Worm (Caenorhabditis elegans): ENCODE measurements around the gene bud-13.

bud-13 gene

ce11 chrIII:8922061-8922460 lies 45.5 kb downstream of the bud-13 start (continued):
- no peak for TF ChIP-seq madf-5 (GFP tag; IDR thresholded peaks at IDR 0.05)
- TF ChIP-seq ceh-44 (GFP tag; IDR thresholded peaks at IDR 0.05) = no peak
- no peak for TF ChIP-seq tra-1 (GFP tag; IDR thresholded peaks at IDR 0.05)
- TF ChIP-seq ztf-7 (tag; optimal IDR thresholded peaks at IDR 0.05) = no peak
- TF ChIP-seq nhr-41 (GFP tag; IDR thresholded peaks at IDR 0.05) = no peak
- no peak for TF ChIP-seq mxl-2 (GFP tag; conservative IDR thresholded peaks at IDR 0.05)
- TF ChIP-seq mep-1 (tag; optimal IDR thresholded peaks at IDR 0.05) = no peak
- TF ChIP-seq hlh-11 (tag; optimal IDR thresholded peaks at IDR 0.05) = no peak

ce11 chrIII:8919784-8920183 lies 47.7 kb downstream of the bud-13 start, which contains the start of gene ZK637.15:
Gene ZK637.15 (plus strand): TSS chrIII:8920084.
- TF ChIP-seq mxl-3 (GFP tag; optimal IDR thresholded peaks at IDR 0.05) (no peak), nhr-76 (tag; optimal IDR thresholded peaks at IDR 0.05) (no peak), lin-38 (GFP tag; IDR thresholded peaks at IDR 0.05) (no peak), nhr-28 (tag; optimal IDR thresholded peaks at IDR 0.05) (no peak), nhr-111 (GFP tag; optimal IDR thresholded peaks at IDR 0.05) (no peak), Y48G9A.11 (GFP tag; IDR thresholded peaks at IDR 0.05) (no peak), F37D6.2 (tag; optimal IDR thresholded peaks at IDR 0.05) (no peak), pqm-1 (tag; optimal IDR thresholded peaks at IDR 0.05) (no peak), ceh-28 (tag; optimal IDR thresholded peaks at IDR 0.05) (no peak), cey-2 (tag; optimal IDR thresholded peaks at IDR 0.05; ENCODE audit: borderline replicate concordance, insufficient read depth) (no peak), ZK546.5 (tag; optimal IDR thresholded peaks at IDR 0.05) (no peak)

- TF ChIP-seq ceh-32 (tag; optimal IDR thresholded peaks at IDR 0.05; ENCODE audit: poor library complexity) (no peak), lin-29 (GFP tag; IDR thresholded peaks at IDR 0.05) (no peak), arid-1 (GFP tag; conservative IDR thresholded peaks at IDR 0.05) (no peak), lir-3 (tag; optimal IDR thresholded peaks at IDR 0.05) (no peak), unc-130 (GFP tag; optimal IDR thresholded peaks at IDR 0.05) (no peak), lin-39 (tag; optimal IDR thresholded peaks at IDR 0.05) (no peak), nhr-77 (tag; optimal IDR thresholded peaks at IDR 0.05) (no peak), nhr-10 (tag; optimal IDR thresholded peaks at IDR 0.05) (no peak), fos-1 (tag; optimal IDR thresholded peaks at IDR 0.05) (no peak), lim-7 (GFP tag; IDR thresholded peaks at IDR 0.05) (no peak), Y105C5A.15 (GFP tag; IDR thresholded peaks at IDR 0.05) (no peak), nhr-48 (tag; optimal IDR thresholded peaks at IDR 0.05) (no peak), gei-8 (GFP tag; optimal IDR thresholded peaks at IDR 0.05) (no peak), cey-2 (tag; optimal IDR thresholded peaks at IDR 0.05; ENCODE audit: borderline replicate concordance, insufficient read depth) (no peak), jun-1 (tag; optimal IDR thresholded peaks at IDR 0.05) (no peak), dmd-6 (GFP tag; IDR thresholded peaks at IDR 0.05) (no peak), ztf-11 (tag; optimal IDR thresholded peaks at IDR 0.05) (no peak), nhr-25 (tag; optimal IDR thresholded peaks at IDR 0.05; ENCODE audit: borderline replicate concordance, insufficient read depth) (no peak), mep-1 (tag; optimal IDR thresholded peaks at IDR 0.05) (no peak)
These were observed 49.6 kb downstream of the bud-13 start, which contains the start of gene cdc-25.3 for ce11 chrIII:8917879-8918381. Gene cdc-25.3 (minus strand): TSS chrIII:8917929.

All from whole organism, L4 larva.